Fruit fly (Drosophila melanogaster) whole organism, wandering third instar larva: ENCODE measurements around the gene CG1835.

Experiments used
- CG32264 ChIP-seq: fragments of 200-800 bp; sonication (Bioruptor generic); optimal IDR thresholded peaks from 2 replicates; lab custom pipeline; 2016; ENCODE audit warnings: missing biosample characterization, missing genetic modification characterization
- Hr83 ChIP-seq: fragments of 200-300 bp; sonication (Bioruptor generic); optimal IDR thresholded peaks from 2 replicates; lab custom pipeline; 2016; ENCODE audit warnings: missing biosample characterization, mild to moderate bottlenecking, missing genetic modification characterization, moderate library complexity; ENCODE audit not compliant: poor library complexity, severe bottlenecking
- Myc ChIP-seq: fragments of >200 bp; optimal IDR thresholded peaks from 2 replicates; lab custom pipeline; 2017
- brk ChIP-seq: fragments of 200-800 bp; sonication (Bioruptor generic); optimal IDR thresholded peaks from 2 replicates; lab custom pipeline; 2016; ENCODE audit warnings: missing biosample characterization, mild to moderate bottlenecking, missing genetic modification characterization
- ey ChIP-seq: fragments of 200-800 bp; sonication (Bioruptor generic); optimal IDR thresholded peaks from 2 replicates; lab custom pipeline; 2016; ENCODE audit warnings: missing biosample characterization, missing genetic modification characterization
- pan ChIP-seq: fragments of >200 bp; optimal IDR thresholded peaks from 2 replicates; lab custom pipeline; 2017
- psq ChIP-seq: fragments of 200-800 bp; sonication (Bioruptor generic); optimal IDR thresholded peaks from 3 replicates; lab custom pipeline; 2017; ENCODE audit warnings: missing biosample characterization, mild to moderate bottlenecking, missing genetic modification characterization, moderate library complexity
- rgr ChIP-seq: fragments of 200-800 bp; sonication (Bioruptor generic); optimal IDR thresholded peaks from 3 replicates; lab custom pipeline; 2016; ENCODE audit warnings: missing biosample characterization, mild to moderate bottlenecking, missing genetic modification characterization
- sv ChIP-seq: fragments of 200-800 bp; sonication (Bioruptor generic); optimal IDR thresholded peaks from 3 replicates; lab custom pipeline; 2016; ENCODE audit warnings: missing biosample characterization, missing genetic modification characterization

- no peak for TF ChIP-seq Hr83 (GFP tag; lab: Kevin White, UChicago)
- no peak for TF ChIP-seq CG32264 (GFP tag; lab: Kevin White, UChicago)
- no peak for TF ChIP-seq pan (lab: Kevin White, UChicago)
- TF ChIP-seq psq (GFP tag; lab: Kevin White, UChicago), result no peak
- TF ChIP-seq ey, result no peak
- TF ChIP-seq Myc (lab: Kevin White, UChicago), result no peak
- TF ChIP-seq rgr, result no peak
- TF ChIP-seq brk (GFP tag; lab: Kevin White, UChicago), result no peak
- no peak for TF ChIP-seq sv (GFP tag; lab: Kevin White, UChicago)
Measured at dm6 chrX:20623673-20624072, 38.0 kb upstream of the CG1835 start, which contains the start of gene RunxA.
